Fruit fly (Drosophila melanogaster): ENCODE measurements around the gene Task7.
A peak's percentile ranks its signal among the peaks of the same experiment; 100 is the strongest.

The Task7 gene

dm6 chr3R:9430344-9431253, 18.5 kb upstream of the Task7 start (continued):
- TF ChIP-seq CG32772 (GFP tag; IDR thresholded peaks at IDR 0.05), result peak; percentile 37; the same call in 1 of the 2 replicates
- TF ChIP-seq mam (GFP tag; optimal IDR thresholded peaks at IDR 0.05), result peak; percentile 35
- no peak for TF ChIP-seq CG17568 (GFP tag; optimal IDR thresholded peaks at IDR 0.05)
- peak; percentile 6 for TF ChIP-seq Atf-2 (GFP tag; optimal IDR thresholded peaks at IDR 0.05)
- no peak for TF ChIP-seq CG11085 (GFP tag; IDR thresholded peaks at IDR 0.05)
- peak; percentile 4 for TF ChIP-seq CG10274 (GFP tag; optimal IDR thresholded peaks at IDR 0.05)
- no peak for TF ChIP-seq chn (GFP tag; optimal IDR thresholded peaks at IDR 0.05)
- no peak for TF ChIP-seq CG7786 (GFP tag; optimal IDR thresholded peaks at IDR 0.05)
- TF ChIP-seq z (GFP tag; IDR thresholded peaks at IDR 0.05), result no peak
- TF ChIP-seq Bteb2 (GFP tag; optimal IDR thresholded peaks at IDR 0.05), result peak; percentile 21
- no peak for TF ChIP-seq CG11247 (GFP tag; IDR thresholded peaks at IDR 0.05)
- peak; percentile 26 for TF ChIP-seq schlank (tag; optimal IDR thresholded peaks at IDR 0.05)
- TF ChIP-seq CG1233 (GFP tag; optimal IDR thresholded peaks at IDR 0.05), result peak; percentile 5
- peak; percentile 40 for TF ChIP-seq CG17385 (GFP tag; optimal IDR thresholded peaks at IDR 0.05)
- TF ChIP-seq fru (optimal IDR thresholded peaks at IDR 0.05), result no peak
- TF ChIP-seq Meics (GFP tag; optimal IDR thresholded peaks at IDR 0.05), result peak; percentile 55
- TF ChIP-seq HLH4C (GFP tag; IDR thresholded peaks at IDR 0.05; ENCODE audit: partially characterized antibody), result no peak
- TF ChIP-seq CG32767 (GFP tag; IDR thresholded peaks at IDR 0.05), result no peak
- TF ChIP-seq CG2889 (GFP tag; IDR thresholded peaks at IDR 0.05), result no peak
- no peak for TF ChIP-seq sc (optimal IDR thresholded peaks at IDR 0.05)
- no peak for TF ChIP-seq sc (GFP tag; optimal IDR thresholded peaks at IDR 0.05)
- TF ChIP-seq CG18599 (GFP tag; optimal IDR thresholded peaks at IDR 0.05), result peak; percentile 50
- peak; percentile 63 for TF ChIP-seq Hmr (GFP tag; optimal IDR thresholded peaks at IDR 0.05)
- TF ChIP-seq CG6791 (GFP tag; IDR thresholded peaks at IDR 0.05; ENCODE audit: partially characterized antibody), result no peak
- TF ChIP-seq Opbp (GFP tag; IDR thresholded peaks at IDR 0.05; ENCODE audit: partially characterized antibody), result no peak
- TF ChIP-seq CG8924 (tag; optimal IDR thresholded peaks at IDR 0.05), result peak; percentile 19
- no peak for TF ChIP-seq CG2875 (GFP tag; optimal IDR thresholded peaks at IDR 0.05)
- TF ChIP-seq exex (tag; optimal IDR thresholded peaks at IDR 0.05), result no peak
- no peak for TF ChIP-seq MTF-1 (GFP tag; optimal IDR thresholded peaks at IDR 0.05; ENCODE audit: borderline replicate concordance)
- no peak for TF ChIP-seq CG2116 (GFP tag; optimal IDR thresholded peaks at IDR 0.05)
- TF ChIP-seq Xbp1 (GFP tag; optimal IDR thresholded peaks at IDR 0.05), result peak; percentile 39
- TF ChIP-seq Bgb (GFP tag; IDR thresholded peaks at IDR 0.05; ENCODE audit: partially characterized antibody), result no peak
- TF ChIP-seq p53 (GFP tag; optimal IDR thresholded peaks at IDR 0.05), result no peak
- TF ChIP-seq CG7745 (tag; optimal IDR thresholded peaks at IDR 0.05), result no peak
- TF ChIP-seq B-H1 (GFP tag; IDR thresholded peaks at IDR 0.05), result no peak
- TF ChIP-seq Oli (tag; optimal IDR thresholded peaks at IDR 0.05), result peak; percentile 52
- TF ChIP-seq CG8944 (GFP tag; optimal IDR thresholded peaks at IDR 0.05), result no peak
- TF ChIP-seq CG13775 (GFP tag; optimal IDR thresholded peaks at IDR 0.05), result no peak
- TF ChIP-seq sisA (GFP tag; IDR thresholded peaks at IDR 0.05), result no peak
- no peak for TF ChIP-seq CG4360 (GFP tag; IDR thresholded peaks at IDR 0.05)
- no peak for TF ChIP-seq CG4282 (GFP tag; optimal IDR thresholded peaks at IDR 0.05)
- TF ChIP-seq Gsc (GFP tag; IDR thresholded peaks at IDR 0.05), result no peak
- TF ChIP-seq CG1647 (GFP tag; optimal IDR thresholded peaks at IDR 0.05), result no peak
- no peak for TF ChIP-seq Fer2 (tag; optimal IDR thresholded peaks at IDR 0.05)
- no peak for TF ChIP-seq lbe (GFP tag; optimal IDR thresholded peaks at IDR 0.05)
- TF ChIP-seq lmd (GFP tag; IDR thresholded peaks at IDR 0.05), result peak; percentile 47; the same call in 1 of the 2 replicates
- TF ChIP-seq CG1792 (GFP tag; optimal IDR thresholded peaks at IDR 0.05), result no peak
- 0 out of 2 replicates have a peak, but pooled peaks have one; percentile 37 for TF ChIP-seq stc (GFP tag; IDR thresholded peaks at IDR 0.05)
- TF ChIP-seq danr (GFP tag; IDR thresholded peaks at IDR 0.05), result no peak

Data from whole organism, embryonic.